Worm (Caenorhabditis elegans) whole organism, mixed stage, embryonic: ENCODE measurements around the gene T07D4.5.

Source experiments
- bed-3 ChIP-seq: fragments of 200-800 bp; sonication (Bioruptor generic); optimal IDR thresholded peaks from 3 replicates; lab custom pipeline; 2018; ENCODE audit warnings: mild to moderate bottlenecking, missing genetic modification characterization, moderate library complexity, missing compliant biosample characterization
- blmp-1 ChIP-seq: fragments of 150-350 bp; optimal IDR thresholded peaks from 2 replicates; lab custom pipeline; 2014; ENCODE audit warnings: missing biosample characterization, missing genetic modification characterization
- elt-3 ChIP-seq: fragments of 150-350 bp; optimal IDR thresholded peaks from 2 replicates; lab custom pipeline; 2014; ENCODE audit warnings: missing biosample characterization, missing genetic modification characterization
- ham-2 ChIP-seq: fragments of 200-800 bp; sonication (Bioruptor generic); optimal IDR thresholded peaks from 2 replicates; lab custom pipeline; 2018; ENCODE audit warnings: mild to moderate bottlenecking, missing genetic modification characterization, missing compliant biosample characterization
- lin-13 ChIP-seq: fragments of 150-350 bp; optimal IDR thresholded peaks from 2 replicates; lab custom pipeline; 2014; ENCODE audit warnings: missing biosample characterization, missing genetic modification characterization
- mep-1 ChIP-seq: fragments of 150-350 bp; optimal IDR thresholded peaks from 2 replicates; lab custom pipeline; 2017; ENCODE audit warnings: missing biosample characterization, missing genetic modification reagents, missing genetic modification characterization, inconsistent platforms
- nhr-12 ChIP-seq: fragments of 150-350 bp; optimal IDR thresholded peaks from 2 replicates; lab custom pipeline; 2014; ENCODE audit warnings: missing biosample characterization, missing genetic modification characterization
- nhr-237 ChIP-seq: fragments of 150-350 bp; optimal IDR thresholded peaks from 2 replicates; lab custom pipeline; 2014; ENCODE audit warnings: missing biosample characterization, missing genetic modification characterization
- nhr-28 ChIP-seq: fragments of 150-350 bp; optimal IDR thresholded peaks from 2 replicates; lab custom pipeline; 2014; ENCODE audit warnings: missing biosample characterization, missing genetic modification characterization
- nhr-76 ChIP-seq: sonication (generic microtip); optimal IDR thresholded peaks from 2 replicates; lab custom pipeline; 2017; ENCODE audit warnings: missing biosample characterization, missing genetic modification characterization
- pha-4 ChIP-seq: fragments of 150-350 bp; optimal IDR thresholded peaks from 2 replicates; lab custom pipeline; 2018; ENCODE audit warnings: missing biosample characterization, missing genetic modification reagents, missing genetic modification characterization
- snpc-4 ChIP-seq: fragments of 150-350 bp; optimal IDR thresholded peaks from 2 replicates; lab custom pipeline; 2014; ENCODE audit warnings: missing biosample characterization, missing genetic modification characterization
- unc-62 ChIP-seq: fragments of 150-350 bp; optimal IDR thresholded peaks from 2 replicates; lab custom pipeline; 2014; ENCODE audit warnings: missing biosample characterization, missing genetic modification reagents, missing genetic modification characterization
- ztf-11 ChIP-seq: fragments of 150-350 bp; optimal IDR thresholded peaks from 2 replicates; lab custom pipeline; 2014; ENCODE audit warnings: missing biosample characterization, missing genetic modification characterization

DNA sequence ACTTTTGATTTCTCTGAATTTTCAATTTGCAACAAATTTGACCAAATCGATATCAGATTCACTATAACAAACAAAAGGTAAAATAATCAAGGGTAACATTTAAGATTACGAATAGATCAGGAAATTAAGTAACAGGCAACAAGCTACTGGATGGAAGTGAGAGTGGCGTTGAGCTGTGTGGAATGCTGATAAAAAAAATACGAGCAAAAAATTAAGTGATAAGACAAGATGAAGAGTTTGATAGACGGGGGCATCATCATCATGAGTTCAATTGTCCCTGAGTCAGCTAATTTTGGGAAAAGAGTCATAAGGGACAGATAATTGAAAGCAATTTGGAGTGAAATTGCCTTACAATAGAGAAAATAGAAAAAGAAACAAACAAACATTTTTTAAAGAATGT, 17.3 kb downstream of the T07D4.5 start:
- no peak for TF ChIP-seq elt-3 (tag; lab: Kevin White, UChicago)
- no peak for TF ChIP-seq nhr-237
- no peak for TF ChIP-seq pha-4 (tag; lab: Kevin White, UChicago)
- TF ChIP-seq unc-62 (GFP tag; lab: Kevin White, UChicago): no peak
- TF ChIP-seq snpc-4 (tag; lab: Kevin White, UChicago): no peak
- no peak for TF ChIP-seq ham-2 (GFP tag; lab: Kevin White, UChicago)
- TF ChIP-seq nhr-76 (tag; lab: Kevin White, UChicago): no peak
- TF ChIP-seq nhr-28: no peak
- TF ChIP-seq bed-3 (GFP tag; lab: Kevin White, UChicago): no peak
- no peak for TF ChIP-seq mep-1 (tag; lab: Kevin White, UChicago)
- no peak for TF ChIP-seq blmp-1 (tag; lab: Kevin White, UChicago)
- no peak for TF ChIP-seq ztf-11 (tag; lab: Kevin White, UChicago)
- TF ChIP-seq lin-13 (tag; lab: Kevin White, UChicago): no peak
- TF ChIP-seq nhr-12 (tag; lab: Kevin White, UChicago): no peak
